Fruit fly (Drosophila melanogaster) whole organism, embryonic: Measurements from ENCODE around the gene CG43954.

Source experiments
- Asciz ChIP-seq: fragments of 200-800 bp; sonication (Bioruptor generic); optimal IDR thresholded peaks from 2 replicates; lab custom pipeline; 2017; ENCODE audit warnings: missing biosample characterization, mild to moderate bottlenecking, missing genetic modification characterization, missing genetic modification reagents
- Atf-2 ChIP-seq: fragments of 200-800 bp; sonication (Bioruptor generic); optimal IDR thresholded peaks from 2 replicates; lab custom pipeline; 2016; ENCODE audit warnings: missing biosample characterization, missing genetic modification characterization
- Awh ChIP-seq: fragments of 200-800 bp; sonication (Bioruptor generic); IDR thresholded peaks from 2 replicates; pipeline ENCODE4, ENCODE4 v1.3.6; 2022; ENCODE audit warnings: missing biosample characterization, missing genetic modification characterization
- CG12942 ChIP-seq: fragments of 200-800 bp; sonication (Bioruptor generic); optimal IDR thresholded peaks from 3 replicates; lab custom pipeline; 2016; ENCODE audit warnings: missing biosample characterization, missing genetic modification characterization
- CG13296 ChIP-seq: fragments of 200-800 bp; sonication (Bioruptor generic); optimal IDR thresholded peaks from 3 replicates; lab custom pipeline; 2018; ENCODE audit warnings: missing biosample characterization, mild to moderate bottlenecking, missing genetic modification characterization
- CG15073 ChIP-seq: fragments of 200-800 bp; sonication (Bioruptor generic); optimal IDR thresholded peaks from 2 replicates; lab custom pipeline; 2016; ENCODE audit warnings: missing biosample characterization, missing genetic modification characterization
- CG15269 ChIP-seq: fragments of 200-800 bp; sonication (Bioruptor generic); optimal IDR thresholded peaks from 2 replicates; lab custom pipeline; 2018; ENCODE audit warnings: missing biosample characterization, mild to moderate bottlenecking, missing genetic modification characterization, moderate library complexity
- CG1529 ChIP-seq: fragments of 200-800 bp; sonication (Bioruptor generic); optimal IDR thresholded peaks from 3 replicates; lab custom pipeline; 2018; ENCODE audit warnings: missing biosample characterization, missing genetic modification characterization
- CG18011 ChIP-seq: fragments of 200-800 bp; sonication (Bioruptor generic); optimal IDR thresholded peaks from 2 replicates; lab custom pipeline; 2017; ENCODE audit warnings: missing biosample characterization, missing genetic modification characterization, mild to moderate bottlenecking, moderate library complexity, missing genotype
- CG18764 ChIP-seq: fragments of 200-800 bp; sonication (Bioruptor generic); optimal IDR thresholded peaks from 3 replicates; lab custom pipeline; 2016; ENCODE audit warnings: missing biosample characterization, missing genetic modification characterization
- CG2889 ChIP-seq: fragments of 200-800 bp; sonication (Bioruptor generic); IDR thresholded peaks from 3 replicates; pipeline ENCODE4 v1.3.6; 2022; ENCODE audit warnings: missing biosample characterization, missing genetic modification characterization
- CG4360 ChIP-seq: fragments of 200-800 bp; sonication (Bioruptor generic); IDR thresholded peaks from 2 replicates; pipeline ENCODE4 v1.3.6; 2022; ENCODE audit warnings: missing biosample characterization, missing genetic modification characterization
- CG8281 ChIP-seq: fragments of 200-800 bp; sonication (Bioruptor generic); optimal IDR thresholded peaks from 2 replicates; lab custom pipeline; 2018; ENCODE audit warnings: missing biosample characterization, mild to moderate bottlenecking, missing genetic modification characterization, moderate library complexity
- CG9609 ChIP-seq: fragments of 200-800 bp; sonication (Bioruptor generic); optimal IDR thresholded peaks from 3 replicates; lab custom pipeline; 2016; ENCODE audit warnings: missing biosample characterization, missing genetic modification characterization
- D ChIP-seq, 2 experiments: fragments of 200-800 bp in 1 of 2; fragments of >200 bp in 1 of 2; sonication (Bioruptor generic) in 1 of 2; optimal IDR thresholded peaks; 2 replicates in 1 of 2; 3 replicates in 1 of 2; lab custom pipeline; 2017; ENCODE audit warnings: mild to moderate bottlenecking in 1 of 2, missing biosample characterization in 1 of 2, missing genetic modification characterization in 1 of 2, missing genetic modification reagents in 1 of 2
- Deaf1 ChIP-seq: fragments of 200-800 bp; optimal IDR thresholded peaks from 3 replicates; lab custom pipeline; 2019; ENCODE audit warnings: missing biosample characterization, mild to moderate bottlenecking, missing genetic modification characterization, moderate library complexity
- Dll ChIP-seq: fragments of 200-800 bp; sonication (Bioruptor generic); IDR thresholded peaks from 4 replicates; pipeline ENCODE4 v1.3.6; 2022; ENCODE audit warnings: missing biosample characterization, missing genetic modification characterization; ENCODE audit not compliant: partially characterized antibody
- Drgx ChIP-seq: fragments of 200-800 bp; sonication (Bioruptor generic); IDR thresholded peaks from 2 replicates; pipeline ENCODE4 v1.3.6; 2022; ENCODE audit warnings: missing biosample characterization, missing genetic modification characterization
- ERR ChIP-seq: fragments of 200-800 bp; sonication (Bioruptor generic); optimal IDR thresholded peaks from 2 replicates; lab custom pipeline; 2016; ENCODE audit warnings: missing biosample characterization, missing genetic modification characterization
- GATAe ChIP-seq: fragments of 200-800 bp; sonication (Bioruptor generic); conservative IDR thresholded peaks from 2 replicates; pipeline ENCODE4 v1.3.6; 2022; ENCODE audit warnings: missing biosample characterization, missing genetic modification characterization
- Hr39 ChIP-seq: fragments of >200 bp; optimal IDR thresholded peaks from 2 replicates; lab custom pipeline; 2017
- Lhr ChIP-seq: fragments of 200-800 bp; sonication (Bioruptor generic); optimal IDR thresholded peaks from 3 replicates; lab custom pipeline; 2017; ENCODE audit warnings: mild to moderate bottlenecking, missing biosample characterization, missing genetic modification reagents, missing genetic modification characterization
- Lim3 ChIP-seq: fragments of 200-800 bp; sonication (Bioruptor generic); IDR thresholded peaks from 2 replicates; pipeline ENCODE4 v1.3.6; 2022; ENCODE audit warnings: missing biosample characterization, missing genetic modification characterization
- MTF-1 ChIP-seq: fragments of 200-800 bp; sonication (Bioruptor generic); optimal IDR thresholded peaks from 2 replicates; lab custom pipeline; 2018; ENCODE audit warnings: missing biosample characterization, mild to moderate bottlenecking, missing genetic modification characterization, borderline replicate concordance
- Pdp1 ChIP-seq, 2 experiments: fragments of 200-800 bp; sonication (Bioruptor generic); optimal IDR thresholded peaks; 3 replicates each; lab custom pipeline; 2016; ENCODE audit warnings: missing biosample characterization in 2 of 2, missing genetic modification characterization in 2 of 2, mild to moderate bottlenecking in 1 of 2, moderate library complexity in 1 of 2
- Ptx1 ChIP-seq: fragments of 200-800 bp; sonication (Bioruptor generic); IDR thresholded peaks from 2 replicates; pipeline ENCODE4 v1.3.6; 2022; ENCODE audit warnings: missing biosample characterization, missing genetic modification characterization
- Sox102F ChIP-seq: fragments of 200-800 bp; sonication (Bioruptor generic); optimal IDR thresholded peaks from 2 replicates; lab custom pipeline; 2018; ENCODE audit warnings: missing biosample characterization, mild to moderate bottlenecking, missing genetic modification characterization, moderate library complexity
- Stat92E ChIP-seq, 3 experiments: fragments of >200 bp in 2 of 3; fragments of 200-800 bp in 1 of 3; sonication (Bioruptor generic) in 1 of 3; optimal IDR thresholded peaks; 2 replicates each; lab custom pipeline; 2017 to 2019; ENCODE audit warnings: missing biosample characterization in 3 of 3, missing genetic modification characterization in 3 of 3, mild to moderate bottlenecking in 1 of 3, moderate library complexity in 1 of 3
- Xbp1 ChIP-seq: fragments of 200-800 bp; sonication (Bioruptor generic); optimal IDR thresholded peaks from 3 replicates; lab custom pipeline; 2016; ENCODE audit warnings: missing biosample characterization, mild to moderate bottlenecking, missing genetic modification characterization
- bowl ChIP-seq: fragments of 200-800 bp; sonication (Bioruptor generic); IDR thresholded peaks from 2 replicates; pipeline ENCODE4 v1.3.6; 2022; ENCODE audit warnings: missing biosample characterization, missing genetic modification characterization
- chm ChIP-seq: fragments of 200-800 bp; sonication (Bioruptor generic); IDR thresholded peaks from 2 replicates; pipeline ENCODE4 v1.3.6; 2022; ENCODE audit warnings: missing biosample characterization, missing genetic modification characterization
- crol ChIP-seq: fragments of 200-800 bp; sonication (Bioruptor generic); IDR thresholded peaks from 2 replicates; pipeline ENCODE4 v1.3.6; 2022; ENCODE audit warnings: missing biosample characterization, missing genetic modification characterization
- dan ChIP-seq: fragments of 200-800 bp; sonication (Bioruptor generic); IDR thresholded peaks from 2 replicates; pipeline ENCODE4 v1.3.6; 2022; ENCODE audit warnings: missing biosample characterization, missing genetic modification characterization
- dmrt99B ChIP-seq: fragments of 200-800 bp; sonication (Bioruptor generic); optimal IDR thresholded peaks from 2 replicates; lab custom pipeline; 2018; ENCODE audit warnings: missing biosample characterization, mild to moderate bottlenecking, missing genetic modification characterization, moderate library complexity
- dpn ChIP-seq, 2 experiments: fragments of 200-800 bp; sonication (Bioruptor generic); optimal IDR thresholded peaks; 3 replicates each; lab custom pipeline; 2016; ENCODE audit warnings: missing biosample characterization in 2 of 2, missing genetic modification characterization in 2 of 2
- gro ChIP-seq: fragments of 200-800 bp; sonication (Bioruptor generic); optimal IDR thresholded peaks from 2 replicates; lab custom pipeline; 2016; ENCODE audit warnings: missing biosample characterization, missing genetic modification characterization
- h ChIP-seq: fragments of >200 bp; optimal IDR thresholded peaks from 2 replicates; lab custom pipeline; 2017
- mld ChIP-seq: fragments of 200-800 bp; sonication (Bioruptor generic); IDR thresholded peaks from 3 replicates; pipeline ENCODE4 v1.3.6; 2022; ENCODE audit warnings: missing biosample characterization, missing genetic modification characterization; ENCODE audit not compliant: partially characterized antibody
- phol ChIP-seq: fragments of 200-800 bp; sonication (Bioruptor generic); optimal IDR thresholded peaks from 3 replicates; lab custom pipeline; 2018; ENCODE audit warnings: missing biosample characterization, mild to moderate bottlenecking, missing genetic modification characterization, moderate library complexity
- pros ChIP-seq: fragments of 200-800 bp; sonication (Bioruptor generic); optimal IDR thresholded peaks from 3 replicates; lab custom pipeline; 2019; ENCODE audit warnings: missing biosample characterization, mild to moderate bottlenecking, missing genetic modification characterization, moderate library complexity
- row ChIP-seq: fragments of 200-800 bp; sonication (Bioruptor generic); IDR thresholded peaks from 3 replicates; pipeline ENCODE4 v1.3.6; 2022; ENCODE audit warnings: missing biosample characterization, missing genetic modification characterization
- sd ChIP-seq: fragments of 200-800 bp; sonication (Bioruptor generic); optimal IDR thresholded peaks from 3 replicates; lab custom pipeline; 2018; ENCODE audit warnings: missing biosample characterization, mild to moderate bottlenecking, missing genetic modification characterization, moderate library complexity
- sens ChIP-seq: fragments of 200-800 bp; sonication (Bioruptor generic); peaks from one replicate; lab custom pipeline; 2016; ENCODE audit warnings: missing biosample characterization, missing genetic modification characterization
- ssp ChIP-seq: fragments of 200-800 bp; sonication (Bioruptor generic); IDR thresholded peaks from 2 replicates; pipeline ENCODE4 v1.3.6; 2022; ENCODE audit warnings: missing biosample characterization, missing genetic modification characterization
- tll ChIP-seq, 2 experiments: fragments of 200-800 bp in 1 of 2; fragments of >200 bp in 1 of 2; sonication (Bioruptor generic) in 1 of 2; optimal IDR thresholded peaks; 2 replicates each; lab custom pipeline; 2017 to 2019; ENCODE audit warnings: missing biosample characterization in 2 of 2, missing genetic modification characterization in 2 of 2, mild to moderate bottlenecking in 1 of 2, moderate library complexity in 1 of 2
- wdn ChIP-seq: fragments of 200-800 bp; sonication (Bioruptor generic); IDR thresholded peaks from 2 replicates; pipeline ENCODE4 v1.3.6; 2022; ENCODE audit warnings: missing biosample characterization, missing genetic modification characterization
- wek ChIP-seq: fragments of 200-800 bp; sonication (Bioruptor generic); optimal IDR thresholded peaks from 3 replicates; lab custom pipeline; 2018; ENCODE audit warnings: missing biosample characterization, mild to moderate bottlenecking, missing genetic modification characterization, moderate library complexity
- zen ChIP-seq: fragments of 200-800 bp; sonication (Bioruptor generic); optimal IDR thresholded peaks from 3 replicates; lab custom pipeline; 2018; ENCODE audit warnings: missing biosample characterization, mild to moderate bottlenecking, missing genetic modification characterization, moderate library complexity
- zfh1 ChIP-seq: fragments of 200-800 bp; sonication (Bioruptor generic); IDR thresholded peaks from 3 replicates; pipeline ENCODE4 v1.3.6; 2022; ENCODE audit warnings: missing biosample characterization, missing genetic modification characterization

CG43954 gene

DNA sequence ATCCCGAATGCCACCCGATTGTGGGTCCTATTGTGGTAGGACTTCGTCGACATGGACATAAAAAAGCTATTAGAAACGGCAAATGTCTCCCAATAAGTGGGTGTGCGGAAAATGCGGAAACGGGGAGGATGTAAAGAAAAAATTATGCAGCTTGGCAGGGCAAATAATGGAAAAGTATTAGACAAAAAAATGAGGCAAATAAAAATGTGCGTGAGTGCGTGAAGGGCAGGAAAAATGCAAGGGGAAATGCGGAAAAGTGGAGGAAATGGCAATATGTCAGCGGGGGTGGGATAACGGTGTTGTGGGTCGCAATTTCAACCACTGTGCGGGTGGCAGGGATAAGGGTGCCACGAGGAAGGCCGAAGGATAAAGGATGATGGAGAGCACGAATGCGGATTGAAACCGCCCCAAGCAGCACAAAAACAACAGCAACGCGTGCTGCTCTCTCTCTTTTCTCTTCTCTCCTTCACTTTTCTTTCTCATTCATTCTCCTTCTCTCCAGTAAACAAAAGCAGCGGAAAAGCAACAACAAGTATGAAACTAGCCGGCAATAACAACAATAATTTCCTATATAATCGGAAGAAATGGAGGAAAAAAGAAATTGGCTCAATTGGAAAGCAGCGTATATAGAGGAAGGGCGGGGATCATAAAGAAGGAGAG is 66.0 kb downstream of the CG43954 start (continued):
- TF ChIP-seq Xbp1, result no peak
- TF ChIP-seq CG1529 (GFP tag; lab: Kevin White, UChicago), result no peak
- TF ChIP-seq Lim3 (GFP tag; lab: Robert Waterston, UW), result no peak
- TF ChIP-seq crol, result peak; percentile 71
- TF ChIP-seq wdn, result no peak
- no peak for TF ChIP-seq tll (GFP tag; optimal IDR thresholded peaks at IDR 0.05; lab: Kevin White, UChicago)
- 0 out of 4 replicates have a peak, but pooled peaks have one; percentile 29 for TF ChIP-seq Dll (GFP tag; lab: Robert Waterston, UW)
- no peak for TF ChIP-seq GATAe
- 0 out of 2 replicates have a peak, but pooled peaks have one; percentile 22 for TF ChIP-seq bowl (GFP tag; lab: Robert Waterston, UW)
- no peak for TF ChIP-seq CG12942 (GFP tag; lab: Kevin White, UChicago)
- TF ChIP-seq pros (GFP tag; lab: Kevin White, UChicago), result peak; percentile 90
- no peak for TF ChIP-seq ERR (GFP tag; lab: Kevin White, UChicago)
- no peak for TF ChIP-seq MTF-1
- TF ChIP-seq CG4360, result peak; percentile 81
- 0 out of 2 replicates have a peak, but pooled peaks have one; percentile 12 for TF ChIP-seq Ptx1
- TF ChIP-seq Hr39 (lab: Kevin White, UChicago), result no peak
- no peak for TF ChIP-seq Lhr
- TF ChIP-seq D (optimal IDR thresholded peaks at IDR 0.05; lab: Kevin White, UChicago), result no peak
- no peak for TF ChIP-seq D (GFP tag; optimal IDR thresholded peaks at IDR 0.05; lab: Kevin White, UChicago)
- TF ChIP-seq CG18011, result no peak
- peak; percentile 74 for TF ChIP-seq Deaf1 (tag; lab: Kevin White, UChicago)
- no peak for TF ChIP-seq CG8281 (tag; lab: Kevin White, UChicago)
- TF ChIP-seq h, result no peak
- TF ChIP-seq CG15269, result no peak
- TF ChIP-seq phol (tag; lab: Kevin White, UChicago), result no peak

DNA sequence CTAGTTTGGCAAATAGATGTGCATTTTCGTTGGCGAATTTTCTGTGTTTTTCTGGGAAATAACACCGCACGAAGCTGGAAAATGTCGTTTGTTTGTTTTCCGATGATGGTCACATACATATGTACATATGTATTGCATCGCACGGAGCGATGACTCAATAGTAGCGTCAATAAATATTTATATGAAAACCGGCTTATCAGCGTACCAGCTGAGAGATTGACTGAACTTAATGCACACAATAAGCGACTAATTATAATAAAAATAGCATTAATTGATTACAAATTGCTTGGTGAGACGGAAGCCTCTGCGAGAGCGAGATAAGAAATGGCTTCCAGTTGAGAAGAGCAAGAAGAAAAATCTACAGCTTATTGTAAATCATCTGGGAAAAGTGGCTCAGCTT is 67.0 kb downstream of the CG43954 start:
- TF ChIP-seq CG13296 (no peak), gro (GFP tag; lab: Kevin White, UChicago) (no peak), pros (GFP tag; lab: Kevin White, UChicago) (no peak), Awh (GFP tag; lab: Robert Waterston, UW) (0 out of 2 replicates have a peak, but pooled peaks have one; percentile 30), sd (no peak), CG9609 (GFP tag; lab: Kevin White, UChicago) (no peak), zfh1 (no peak), Pdp1 (GFP tag; optimal IDR thresholded peaks at IDR 0.05; lab: Kevin White, UChicago) (peak in 1 of 2 experiments; percentile 11), CG15073 (no peak), ssp (GFP tag; lab: Robert Waterston, UW) (no peak), Stat92E (GFP tag; optimal IDR thresholded peaks at IDR 0.05; lab: Kevin White, UChicago) (no peak), chm (GFP tag; lab: Robert Waterston, UW) (peak; percentile 55; the same call in 1 of the 2 replicates), sens (GFP tag; lab: Kevin White, UChicago) (peak; percentile 76), Atf-2 (GFP tag; lab: Kevin White, UChicago) (no peak), CG8281 (tag; lab: Kevin White, UChicago) (peak; percentile 49)
- TF ChIP-seq, all 482 proteins: peak for 5

DNA sequence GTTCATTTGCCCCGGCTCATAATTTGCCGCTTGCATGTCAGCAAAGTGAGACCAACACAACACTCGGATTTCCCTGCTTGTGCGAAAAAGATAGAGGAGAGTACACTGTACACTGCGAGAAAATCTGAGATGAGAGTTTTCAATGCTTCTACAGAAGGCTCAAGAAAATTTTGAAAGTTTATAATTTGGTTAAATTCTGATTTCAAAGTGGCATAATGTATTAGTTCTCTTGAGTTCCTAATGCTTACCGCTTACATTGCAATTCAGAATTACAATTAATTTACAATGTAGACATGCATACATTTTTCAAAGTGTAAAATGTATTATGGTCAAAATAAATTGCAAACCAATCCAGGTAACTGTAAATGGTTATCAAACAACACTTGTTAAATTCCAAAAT is 68.5 kb downstream of the CG43954 start:
- no peak for TF ChIP-seq dan (GFP tag; lab: Robert Waterston, UW)
- TF ChIP-seq row, result peak; percentile 28; the same call in 2 of the 3 replicates
- TF ChIP-seq CG2889, result no peak
- no peak for TF ChIP-seq wek (GFP tag; lab: Kevin White, UChicago)
- TF ChIP-seq Drgx (GFP tag; lab: Robert Waterston, UW), result peak; percentile 54; the same call in 1 of the 2 replicates
- peak; percentile 8 for TF ChIP-seq dmrt99B (tag; lab: Kevin White, UChicago)
- TF ChIP-seq mld (GFP tag; lab: Robert Waterston, UW), result no peak
- TF ChIP-seq CG18764 (GFP tag; lab: Kevin White, UChicago), result no peak
- TF ChIP-seq Sox102F, result peak; percentile 22
- TF ChIP-seq Asciz (GFP tag; lab: Kevin White, UChicago), result peak; percentile 19
- peak; percentile 51 for TF ChIP-seq phol (tag; lab: Kevin White, UChicago)
- TF ChIP-seq zen, result peak; percentile 27
- peak; percentile 86 for TF ChIP-seq sens (GFP tag; lab: Kevin White, UChicago)
- peak in 1 of 2 experiments; percentile 2 for TF ChIP-seq dpn (GFP tag; optimal IDR thresholded peaks at IDR 0.05; lab: Kevin White, UChicago)
